Worm (Caenorhabditis elegans): ENCODE measurements around the gene F13B12.2.

The F13B12.2 gene

ce11 chrIV:10442904-10443303, 14.0 kb upstream of the F13B12.2 start:
- no peak for TF ChIP-seq sea-1 (GFP tag; conservative IDR thresholded peaks at IDR 0.05)
- no peak for TF ChIP-seq B0310.2 (tag; optimal IDR thresholded peaks at IDR 0.05)
- no peak for TF ChIP-seq pes-1 (GFP tag; IDR thresholded peaks at IDR 0.05)
- TF ChIP-seq hmg-4 (GFP tag; optimal IDR thresholded peaks at IDR 0.05), result no peak
- no peak for TF ChIP-seq aly-1 (tag; optimal IDR thresholded peaks at IDR 0.05)
- TF ChIP-seq ceh-13 (GFP tag; optimal IDR thresholded peaks at IDR 0.05), result no peak
- no peak for TF ChIP-seq ama-1 (optimal IDR thresholded peaks at IDR 0.05)
- TF ChIP-seq hnd-1 (tag; optimal IDR thresholded peaks at IDR 0.05), result no peak
- TF ChIP-seq scrt-1 (GFP tag; IDR thresholded peaks at IDR 0.05), result no peak
- TF ChIP-seq hmbx-1 (tag; optimal IDR thresholded peaks at IDR 0.05), result no peak
- TF ChIP-seq tbx-37 (GFP tag; conservative IDR thresholded peaks at IDR 0.05), result no peak
- TF ChIP-seq tbx-11 (GFP tag; IDR thresholded peaks at IDR 0.05), result no peak

- TF ChIP-seq sea-1 (GFP tag; conservative IDR thresholded peaks at IDR 0.05) (no peak), F13C5.2 (tag; optimal IDR thresholded peaks at IDR 0.05) (no peak)
Measured at ce11 chrIV:10438901-10439300, 10.0 kb upstream of the F13B12.2 start, which contains the start of gene F13B12.3. F13B12.3 (plus strand) TSS chrIV:10439123.

DNA sequence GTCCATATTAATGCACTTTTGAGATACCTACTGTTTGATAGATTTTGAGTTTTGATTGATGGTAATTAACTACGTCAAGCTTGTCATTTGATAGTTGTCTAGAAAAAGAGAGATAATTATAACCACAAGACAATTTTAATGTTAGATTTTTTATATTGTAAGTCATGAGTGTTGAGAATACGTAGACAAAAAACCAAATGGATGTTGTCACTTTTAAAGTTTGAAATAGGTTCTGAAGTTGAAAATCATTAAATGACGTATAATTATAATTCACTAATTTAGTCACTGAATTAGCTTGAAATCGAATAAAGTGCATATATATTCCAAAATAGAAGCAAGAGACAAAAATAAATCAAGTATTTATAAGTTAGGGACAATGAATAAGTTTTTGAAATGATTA, 8.2 kb upstream of the F13B12.2 start:
- TF ChIP-seq hnd-1 (tag; optimal IDR thresholded peaks at IDR 0.05), result no peak
- no peak for TF ChIP-seq tbx-11 (GFP tag; IDR thresholded peaks at IDR 0.05)
- TF ChIP-seq hmbx-1 (tag; optimal IDR thresholded peaks at IDR 0.05), result no peak
- TF ChIP-seq sea-1 (GFP tag; conservative IDR thresholded peaks at IDR 0.05), result no peak

DNA sequence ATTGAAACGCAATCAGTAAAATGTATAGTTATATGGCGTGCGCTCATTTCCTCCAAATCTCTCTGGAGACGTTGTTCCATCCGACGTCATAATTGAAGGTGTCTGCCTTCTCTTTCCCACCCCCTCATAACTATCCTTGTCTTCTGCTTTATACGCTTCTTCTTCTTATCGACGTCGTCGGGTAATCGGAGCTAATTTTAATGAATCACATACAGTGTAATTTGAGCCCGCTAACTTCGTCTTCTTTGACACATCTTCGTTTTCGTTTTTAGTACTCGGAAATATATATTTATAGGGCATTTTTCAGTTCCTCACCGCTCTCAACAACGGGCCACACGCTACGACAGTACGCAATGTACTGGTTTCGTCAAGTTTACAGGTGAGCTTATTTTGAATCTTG, 7.5 kb upstream of the F13B12.2 start, which contains the start of gene ins-1:
Gene ins-1, plus strand, starts transcription at position 301 of the 400 bp plus-strand sequence.
- TF ChIP-seq F13C5.2 (tag; optimal IDR thresholded peaks at IDR 0.05), result no peak
- no peak for TF ChIP-seq sea-1 (GFP tag; conservative IDR thresholded peaks at IDR 0.05)
- TF ChIP-seq aly-1 (tag; optimal IDR thresholded peaks at IDR 0.05), result no peak

- TF ChIP-seq B0310.2 (tag; optimal IDR thresholded peaks at IDR 0.05) (no peak), F13C5.2 (tag; optimal IDR thresholded peaks at IDR 0.05) (no peak), tbx-11 (GFP tag; IDR thresholded peaks at IDR 0.05) (no peak), ceh-13 (GFP tag; optimal IDR thresholded peaks at IDR 0.05) (no peak), scrt-1 (GFP tag; IDR thresholded peaks at IDR 0.05) (no peak), ets-7 (tag; optimal IDR thresholded peaks at IDR 0.05) (no peak), tbx-37 (GFP tag; conservative IDR thresholded peaks at IDR 0.05) (no peak)
Measured at ce11 chrIV:10430507-10430906, 1.6 kb upstream of the F13B12.2 start.

DNA sequence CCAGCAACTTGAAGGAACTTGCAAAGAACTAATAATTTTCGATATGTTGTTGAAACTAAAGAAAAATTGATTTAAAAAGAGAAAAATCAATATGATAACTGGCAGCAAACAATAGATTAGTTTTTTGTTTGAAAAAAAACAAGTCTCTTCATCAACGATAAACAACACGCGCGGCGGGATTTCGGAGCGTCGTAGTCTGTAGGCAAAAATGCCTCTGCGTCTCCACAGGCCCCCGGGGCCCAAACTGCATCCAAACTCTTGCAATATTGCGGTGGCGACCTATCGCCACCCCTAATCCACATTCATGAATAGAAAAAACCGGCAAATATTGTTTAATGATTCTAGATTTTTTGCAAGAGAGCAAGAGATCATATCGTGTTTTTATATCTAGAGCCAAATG, 3.8 kb downstream of the F13B12.2 start:
- TF ChIP-seq flt-1 (GFP tag; IDR thresholded peaks at IDR 0.05) (no peak), F13C5.2 (tag; optimal IDR thresholded peaks at IDR 0.05) (peak; percentile 8)

DNA sequence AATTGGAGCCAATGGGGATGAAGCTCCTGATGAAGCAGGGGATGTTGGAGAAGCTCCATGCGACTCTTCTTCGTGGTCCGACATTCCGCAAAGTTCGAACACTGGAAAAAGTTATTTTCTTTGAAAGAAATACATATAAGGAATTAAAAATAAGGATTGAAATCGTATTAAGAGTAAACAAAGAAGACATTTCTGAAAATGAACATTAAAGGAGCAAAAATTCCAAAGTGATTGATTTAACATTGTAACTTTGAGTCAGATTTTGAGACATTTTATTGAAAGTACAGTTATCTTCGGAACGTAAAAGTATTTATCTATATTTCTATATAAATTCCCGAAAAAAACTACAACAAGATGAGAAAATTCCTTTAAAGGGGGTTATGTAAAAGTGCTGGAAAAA, 4.4 kb downstream of the F13B12.2 start, which contains the start of gene F13B12.1:
Gene F13B12.1, minus strand, starts transcription at position 101 of the 400 bp plus-strand sequence.
- TF ChIP-seq B0310.2 (tag; optimal IDR thresholded peaks at IDR 0.05) (no peak), flt-1 (GFP tag; IDR thresholded peaks at IDR 0.05) (no peak), scrt-1 (GFP tag; IDR thresholded peaks at IDR 0.05) (no peak), sea-1 (GFP tag; conservative IDR thresholded peaks at IDR 0.05) (no peak), tbx-11 (GFP tag; IDR thresholded peaks at IDR 0.05) (no peak), ceh-36 (tag; optimal IDR thresholded peaks at IDR 0.05) (no peak), ets-7 (tag; optimal IDR thresholded peaks at IDR 0.05) (no peak), pes-1 (GFP tag; IDR thresholded peaks at IDR 0.05) (no peak), F13C5.2 (tag; optimal IDR thresholded peaks at IDR 0.05) (no peak), aly-1 (tag; optimal IDR thresholded peaks at IDR 0.05) (no peak), ama-1 (optimal IDR thresholded peaks at IDR 0.05) (no peak), ceh-13 (GFP tag; optimal IDR thresholded peaks at IDR 0.05) (no peak), tra-4 (tag; optimal IDR thresholded peaks at IDR 0.05) (no peak)

DNA sequence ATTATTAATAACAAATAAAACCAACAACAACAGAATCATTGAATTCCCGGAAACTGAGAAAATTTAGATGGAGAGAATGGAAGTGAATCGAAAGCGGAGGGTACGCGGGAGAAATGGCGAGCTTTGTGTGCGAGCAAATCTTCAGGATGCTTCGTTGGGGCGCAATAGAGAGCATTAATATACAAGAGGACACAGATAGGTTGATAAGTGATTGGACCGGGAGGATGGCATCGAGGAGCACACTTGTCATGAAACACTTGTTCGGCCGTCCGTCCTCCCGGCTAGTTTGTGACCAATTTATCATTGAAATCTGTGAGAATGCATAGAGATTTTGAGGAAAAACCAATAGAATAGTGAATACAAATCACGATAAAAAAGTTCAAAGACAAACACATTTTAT, 6.7 kb downstream of the F13B12.2 start:
- TF ChIP-seq hmg-4 (GFP tag; optimal IDR thresholded peaks at IDR 0.05) (no peak), flt-1 (GFP tag; IDR thresholded peaks at IDR 0.05) (no peak), ama-1 (optimal IDR thresholded peaks at IDR 0.05) (no peak), tra-4 (tag; optimal IDR thresholded peaks at IDR 0.05) (no peak), F13C5.2 (tag; optimal IDR thresholded peaks at IDR 0.05) (no peak), tbx-11 (GFP tag; IDR thresholded peaks at IDR 0.05) (no peak), ets-7 (tag; optimal IDR thresholded peaks at IDR 0.05) (no peak), ceh-13 (GFP tag; optimal IDR thresholded peaks at IDR 0.05) (no peak), B0310.2 (tag; optimal IDR thresholded peaks at IDR 0.05) (no peak), pes-1 (GFP tag; IDR thresholded peaks at IDR 0.05) (no peak), aly-1 (tag; optimal IDR thresholded peaks at IDR 0.05) (no peak), tbx-37 (GFP tag; conservative IDR thresholded peaks at IDR 0.05) (no peak), sea-1 (GFP tag; conservative IDR thresholded peaks at IDR 0.05) (no peak), ceh-36 (tag; optimal IDR thresholded peaks at IDR 0.05) (no peak), hnd-1 (tag; optimal IDR thresholded peaks at IDR 0.05) (no peak), hmbx-1 (tag; optimal IDR thresholded peaks at IDR 0.05) (no peak), scrt-1 (GFP tag; IDR thresholded peaks at IDR 0.05) (no peak)

- TF ChIP-seq tbx-37 (GFP tag; conservative IDR thresholded peaks at IDR 0.05) (no peak), hmg-4 (GFP tag; optimal IDR thresholded peaks at IDR 0.05) (peak; percentile 15)
Measured at ce11 chrIV:10421256-10421655, 7.7 kb downstream of the F13B12.2 start.

Data from whole organism, early embryonic.